Worm (Caenorhabditis elegans) whole organism, L1 larva: Measurements from ENCODE around the gene cfim-2.
A peak's percentile ranks its signal among the peaks of the same experiment; 100 is the strongest.

Source experiments
- F16B12.6 ChIP-seq: fragments of 150-350 bp; optimal IDR thresholded peaks from 2 replicates; lab custom pipeline; 2014; ENCODE audit warnings: missing biosample characterization, missing genetic modification characterization
- aha-1 ChIP-seq: fragments of 150-350 bp; optimal IDR thresholded peaks from 2 replicates; lab custom pipeline; 2014; ENCODE audit warnings: missing biosample characterization, missing genetic modification characterization
- alr-1 ChIP-seq: fragments of 200-800 bp; sonication (Bioruptor generic); optimal IDR thresholded peaks from 2 replicates; lab custom pipeline; 2018; ENCODE audit warnings: borderline replicate concordance, mild to moderate bottlenecking, missing genetic modification characterization, missing compliant biosample characterization
- ama-1 ChIP-seq: fragments of 150-350 bp; optimal IDR thresholded peaks from 2 replicates; lab custom pipeline; 2014
- blmp-1 ChIP-seq: fragments of 150-350 bp; optimal IDR thresholded peaks from 2 replicates; lab custom pipeline; 2014; ENCODE audit warnings: missing biosample characterization, missing genetic modification characterization
- ceh-63 ChIP-seq: fragments of 200-800 bp; sonication (Bioruptor generic); optimal IDR thresholded peaks from 2 replicates; lab custom pipeline; 2018; ENCODE audit warnings: mild to moderate bottlenecking, missing genetic modification characterization, missing compliant biosample characterization
- ceh-82 ChIP-seq, 3 experiments: fragments of 150-350 bp in 1 of 3; sonication (generic microtip) in 2 of 3; optimal IDR thresholded peaks; 2 replicates each; lab custom pipeline; 2014 to 2017; ENCODE audit warnings: missing biosample characterization in 3 of 3, missing genetic modification characterization in 3 of 3
- ces-1 ChIP-seq: fragments of 150-350 bp; optimal IDR thresholded peaks from 2 replicates; lab custom pipeline; 2014; ENCODE audit warnings: missing biosample characterization, missing genetic modification reagents, missing genetic modification characterization
- egl-27 ChIP-seq, 2 experiments: fragments of 150-350 bp in 1 of 2; sonication (generic microtip); optimal IDR thresholded peaks; 3 replicates each; lab custom pipeline; 2017 to 2018; ENCODE audit warnings: missing biosample characterization in 2 of 2, missing genetic modification characterization in 2 of 2, missing genetic modification reagents in 2 of 2
- elt-2 ChIP-seq: sonication (generic microtip); optimal IDR thresholded peaks from 2 replicates; lab custom pipeline; 2016; ENCODE audit warnings: missing genetic modification characterization, mild to moderate bottlenecking, inconsistent platforms, missing compliant biosample characterization, missing genetic modification reagents
- elt-3 ChIP-seq, 6 experiments: fragments of 150-350 bp in 1 of 6; sonication (generic microtip); optimal IDR thresholded peaks; 2 replicates each; lab custom pipeline; 2017 to 2018; ENCODE audit warnings: missing biosample characterization in 6 of 6, missing genetic modification characterization in 6 of 6, inconsistent platforms in 1 of 6
- ets-5 ChIP-seq: fragments of 200-800 bp; sonication (Bioruptor generic); IDR thresholded peaks from 2 replicates; pipeline ENCODE4 v1.3.6; 2022; ENCODE audit warnings: missing genetic modification characterization, missing compliant biosample characterization
- fkh-10 ChIP-seq: sonication (generic microtip); optimal IDR thresholded peaks from 2 replicates; lab custom pipeline; 2017; ENCODE audit warnings: missing biosample characterization, missing genetic modification reagents, missing genetic modification characterization
- fkh-8 ChIP-seq: sonication (generic microtip); optimal IDR thresholded peaks from 2 replicates; lab custom pipeline; 2016; ENCODE audit warnings: mild to moderate bottlenecking, missing genetic modification characterization, missing compliant biosample characterization
- fos-1 ChIP-seq: fragments of 150-350 bp; optimal IDR thresholded peaks from 2 replicates; lab custom pipeline; 2014; ENCODE audit warnings: missing biosample characterization, missing genetic modification characterization
- hlh-17 ChIP-seq: fragments of 200-800 bp; sonication (Bioruptor generic); optimal IDR thresholded peaks from 2 replicates; lab custom pipeline; 2018; ENCODE audit warnings: missing genetic modification characterization, mild to moderate bottlenecking, missing compliant biosample characterization, moderate library complexity, borderline replicate concordance
- hpl-2 ChIP-seq: fragments of 150-350 bp; optimal IDR thresholded peaks from 2 replicates; lab custom pipeline; 2014; ENCODE audit warnings: missing biosample characterization, missing genetic modification reagents, missing genetic modification characterization
- isw-1 ChIP-seq: fragments of 200-800 bp; sonication (Bioruptor generic); IDR thresholded peaks from 2 replicates; pipeline ENCODE4 v1.3.6; 2022; ENCODE audit warnings: missing genetic modification characterization, missing compliant biosample characterization
- jun-1 ChIP-seq: fragments of 150-350 bp; optimal IDR thresholded peaks from 2 replicates; lab custom pipeline; 2014; ENCODE audit warnings: missing biosample characterization, missing genetic modification reagents, missing genetic modification characterization
- lin-14 ChIP-seq: fragments of 200-800 bp; sonication (Bioruptor generic); optimal IDR thresholded peaks from 2 replicates; lab custom pipeline; 2018; ENCODE audit warnings: mild to moderate bottlenecking, missing genetic modification characterization, moderate library complexity, missing compliant biosample characterization
- lin-39 ChIP-seq: fragments of 150-350 bp; optimal IDR thresholded peaks from 2 replicates; lab custom pipeline; 2014; ENCODE audit warnings: missing biosample characterization, missing genetic modification reagents, missing genetic modification characterization
- lir-3 ChIP-seq: sonication (generic microtip); optimal IDR thresholded peaks from 2 replicates; lab custom pipeline; 2016; ENCODE audit warnings: mild to moderate bottlenecking, missing genetic modification characterization, moderate library complexity, missing compliant biosample characterization; ENCODE audit not compliant: poor library complexity
- mab-9 ChIP-seq: fragments of 200-800 bp; sonication (Bioruptor generic); IDR thresholded peaks from 2 replicates; pipeline ENCODE4 v1.3.6; 2022; ENCODE audit warnings: missing genetic modification reagents, missing genetic modification characterization, missing compliant biosample characterization
- nhr-12 ChIP-seq: sonication (generic microtip); optimal IDR thresholded peaks from 2 replicates; lab custom pipeline; 2017; ENCODE audit warnings: missing biosample characterization, missing genetic modification characterization
- nhr-19 ChIP-seq: fragments of 200-800 bp; sonication (Bioruptor generic); conservative IDR thresholded peaks from 2 replicates; pipeline ENCODE4 v1.3.6; 2022; ENCODE audit warnings: missing genetic modification characterization, missing compliant biosample characterization
- nhr-20 ChIP-seq: sonication (generic microtip); optimal IDR thresholded peaks from 2 replicates; lab custom pipeline; 2016; ENCODE audit warnings: mild to moderate bottlenecking, missing genetic modification characterization, missing compliant biosample characterization
- nhr-237 ChIP-seq: fragments of 150-350 bp; optimal IDR thresholded peaks from 2 replicates; lab custom pipeline; 2014; ENCODE audit warnings: missing biosample characterization, missing genetic modification characterization
- nhr-47 ChIP-seq: sonication (generic microtip); optimal IDR thresholded peaks from 2 replicates; lab custom pipeline; 2016; ENCODE audit warnings: mild to moderate bottlenecking, missing genetic modification characterization, moderate library complexity, missing compliant biosample characterization
- nhr-71 ChIP-seq: sonication (generic microtip); optimal IDR thresholded peaks from 2 replicates; lab custom pipeline; 2016; ENCODE audit warnings: mild to moderate bottlenecking, missing genetic modification characterization, moderate library complexity, missing compliant biosample characterization
- nhr-77 ChIP-seq: fragments of 150-350 bp; optimal IDR thresholded peaks from 2 replicates; lab custom pipeline; 2014; ENCODE audit warnings: missing biosample characterization, missing genetic modification characterization
- pag-3 ChIP-seq: sonication (generic microtip); optimal IDR thresholded peaks from 2 replicates; lab custom pipeline; 2017; ENCODE audit warnings: missing genetic modification characterization, mild to moderate bottlenecking, missing compliant biosample characterization, antibody characterized with exemption, borderline replicate concordance; ENCODE audit not compliant: insufficient read depth
- pax-3 ChIP-seq: fragments of 200-800 bp; sonication (Bioruptor generic); optimal IDR thresholded peaks from 2 replicates; lab custom pipeline; 2018; ENCODE audit warnings: mild to moderate bottlenecking, missing genetic modification characterization, moderate library complexity, missing compliant biosample characterization
- pqm-1 ChIP-seq: sonication (generic microtip); optimal IDR thresholded peaks from 3 replicates; lab custom pipeline; 2017; ENCODE audit warnings: missing biosample characterization, missing genetic modification characterization
- rnt-1 ChIP-seq: sonication (generic microtip); optimal IDR thresholded peaks from 2 replicates; lab custom pipeline; 2016; ENCODE audit warnings: mild to moderate bottlenecking, missing genetic modification characterization, moderate library complexity, missing compliant biosample characterization
- skn-1 ChIP-seq: fragments of 150-350 bp; optimal IDR thresholded peaks from 2 replicates; lab custom pipeline; 2014; ENCODE audit warnings: missing biosample characterization, missing genetic modification characterization
- snpc-4 ChIP-seq: fragments of 150-350 bp; optimal IDR thresholded peaks from 2 replicates; lab custom pipeline; 2014; ENCODE audit warnings: missing biosample characterization, missing genetic modification characterization
- swsn-7 ChIP-seq: sonication (generic microtip); optimal IDR thresholded peaks from 2 replicates; lab custom pipeline; 2016; ENCODE audit warnings: missing genetic modification characterization, missing compliant biosample characterization
- tbx-2 ChIP-seq: sonication (generic microtip); optimal IDR thresholded peaks from 2 replicates; lab custom pipeline; 2016; ENCODE audit warnings: missing genetic modification characterization, missing compliant biosample characterization
- unc-130 ChIP-seq: fragments of 150-350 bp; optimal IDR thresholded peaks from 2 replicates; lab custom pipeline; 2017; ENCODE audit warnings: missing biosample characterization, missing genetic modification characterization, inconsistent platforms
- unc-30 ChIP-seq: sonication (generic microtip); optimal IDR thresholded peaks from 2 replicates; lab custom pipeline; 2017; ENCODE audit warnings: missing biosample characterization, missing genetic modification characterization
- unc-86 ChIP-seq: sonication (generic microtip); optimal IDR thresholded peaks from 2 replicates; lab custom pipeline; 2016; ENCODE audit warnings: missing genetic modification characterization, missing compliant biosample characterization
- vab-15 ChIP-seq: sonication (generic microtip); optimal IDR thresholded peaks from 2 replicates; lab custom pipeline; 2017; ENCODE audit warnings: missing genotype, mild to moderate bottlenecking, missing genetic modification characterization, missing compliant biosample characterization
- xbp-1 ChIP-seq: sonication (generic microtip); optimal IDR thresholded peaks from 2 replicates; lab custom pipeline; 2016; ENCODE audit warnings: missing genetic modification characterization, missing compliant biosample characterization
- zag-1 ChIP-seq: fragments of 150-350 bp; optimal IDR thresholded peaks from 2 replicates; lab custom pipeline; 2014; ENCODE audit warnings: missing biosample characterization, missing genetic modification characterization
- ztf-11 ChIP-seq, 2 experiments: sonication (generic microtip); optimal IDR thresholded peaks; 2 replicates each; lab custom pipeline; 2016 to 2017; ENCODE audit warnings: missing genetic modification characterization in 2 of 2, missing biosample characterization in 1 of 2, missing compliant biosample characterization in 1 of 2

Gene cfim-2

DNA sequence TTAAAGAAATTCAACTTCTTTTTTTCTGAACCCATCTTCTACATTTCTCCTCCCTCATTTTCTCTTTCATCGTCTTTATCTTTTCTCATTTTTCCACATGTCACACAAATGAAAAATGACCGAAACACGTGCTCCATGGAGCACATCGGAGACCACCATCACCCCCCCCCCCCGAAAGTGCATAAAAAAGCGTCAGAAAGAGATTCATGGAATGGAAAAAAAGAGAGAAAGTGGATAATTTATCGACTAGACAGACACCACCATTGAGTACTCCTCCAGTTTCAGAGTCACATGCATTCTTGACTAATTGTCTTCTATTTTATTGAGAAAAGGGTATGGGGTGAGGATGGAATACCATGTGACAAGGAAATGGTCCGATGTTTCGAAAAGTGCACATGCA is 21.0 kb downstream of the cfim-2 start (continued):
- peak; percentile 50 for TF ChIP-seq snpc-4 (tag; lab: Kevin White, UChicago)
- TF ChIP-seq tbx-2 (tag; lab: Kevin White, UChicago): peak; percentile 60
- TF ChIP-seq ets-5 (GFP tag; lab: Robert Waterston, UW): no peak
- peak; percentile 0 for TF ChIP-seq pax-3 (tag; lab: Kevin White, UChicago)
- TF ChIP-seq unc-86 (tag; lab: Kevin White, UChicago): peak; percentile 55
- TF ChIP-seq elt-3 (tag; optimal IDR thresholded peaks at IDR 0.05; lab: Kevin White, UChicago): no peak
- no peak for TF ChIP-seq vab-15 (tag; lab: Kevin White, UChicago)
- TF ChIP-seq nhr-77 (tag; lab: Kevin White, UChicago): no peak
- no peak for TF ChIP-seq zag-1 (tag; lab: Kevin White, UChicago)
- peak; percentile 91 for TF ChIP-seq nhr-71 (tag; lab: Kevin White, UChicago)
- peak; percentile 42 for TF ChIP-seq swsn-7 (tag; lab: Kevin White, UChicago)
- peak; percentile 62 for TF ChIP-seq nhr-20 (tag; lab: Kevin White, UChicago)
- TF ChIP-seq skn-1: no peak
- TF ChIP-seq pag-3 (tag; lab: Kevin White, UChicago): no peak
- peak; percentile 67 for TF ChIP-seq lin-39 (tag; lab: Kevin White, UChicago)
- no peak for TF ChIP-seq hlh-17 (GFP tag; lab: Kevin White, UChicago)
- TF ChIP-seq blmp-1: no peak
- TF ChIP-seq nhr-47: peak; percentile 69
- TF ChIP-seq lir-3 (tag; lab: Kevin White, UChicago): peak; percentile 20
- TF ChIP-seq F16B12.6 (tag; lab: Kevin White, UChicago): no peak
- no peak for TF ChIP-seq egl-27 (tag; optimal IDR thresholded peaks at IDR 0.05; lab: Kevin White, UChicago)
- TF ChIP-seq, all 84 proteins: peak for 28

DNA sequence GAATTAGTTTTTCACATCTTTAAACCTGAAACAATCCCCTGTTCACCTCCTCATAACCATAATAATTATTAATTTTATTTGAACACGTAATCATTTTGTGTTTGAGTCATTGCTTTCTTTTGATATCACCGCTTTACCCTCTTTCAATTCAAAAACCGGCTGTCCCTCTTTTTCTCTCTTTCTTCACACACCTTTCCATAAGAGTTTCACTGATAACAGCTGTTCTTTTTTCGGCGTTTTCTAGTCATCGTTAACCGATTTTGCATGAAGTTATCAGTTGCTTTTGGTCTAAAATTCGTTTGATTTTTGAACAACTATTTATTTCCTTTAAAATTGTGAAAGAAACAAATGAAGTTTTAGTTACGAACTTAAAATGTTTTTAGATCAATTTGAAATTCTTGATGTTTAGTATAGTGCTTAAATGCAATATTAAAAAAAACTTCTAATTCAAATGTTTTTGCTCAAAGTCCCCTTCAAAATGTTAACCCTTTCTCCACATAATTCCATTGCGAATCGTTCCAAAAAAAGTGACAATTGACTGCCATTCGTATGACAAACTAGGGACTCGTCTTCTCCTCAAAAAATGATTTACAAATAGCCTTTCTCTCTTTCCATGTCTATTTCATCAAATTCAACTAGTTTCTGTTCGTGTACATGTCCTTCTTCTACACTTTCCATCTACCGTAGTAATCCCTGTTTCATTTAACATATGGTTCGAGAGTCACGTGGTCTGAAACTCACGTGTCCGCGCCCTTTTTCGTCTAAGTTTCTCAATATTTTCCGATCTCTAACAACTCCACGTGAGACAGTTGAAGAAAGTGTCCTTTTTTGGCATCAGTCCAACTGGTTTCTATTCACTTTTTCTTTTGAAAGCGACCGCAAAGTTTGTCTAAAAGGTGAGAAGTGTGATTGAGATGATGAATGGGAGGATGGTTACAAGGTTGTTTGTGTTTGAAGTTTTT is 23.2 kb downstream of the cfim-2 start:
- TF ChIP-seq pqm-1 (no peak), unc-86 (tag; lab: Kevin White, UChicago) (no peak), alr-1 (tag; lab: Kevin White, UChicago) (no peak), fos-1 (tag; lab: Kevin White, UChicago) (peak; percentile 12), isw-1 (GFP tag; lab: Robert Waterston, UW) (peak; percentile 21; the same call in 1 of the 2 replicates), ama-1 (lab: Kevin White, UChicago) (peak; percentile 60), unc-130 (tag; lab: Kevin White, UChicago) (peak; percentile 48), jun-1 (tag; lab: Kevin White, UChicago) (peak; percentile 53), F16B12.6 (tag; lab: Kevin White, UChicago) (no peak), vab-15 (tag; lab: Kevin White, UChicago) (peak; percentile 46), lin-14 (GFP tag; lab: Kevin White, UChicago) (peak; percentile 95), zag-1 (tag; lab: Kevin White, UChicago) (no peak), skn-1 (peak; percentile 68), ceh-63 (GFP tag; lab: Kevin White, UChicago) (no peak), rnt-1 (tag; lab: Kevin White, UChicago) (peak; percentile 29), ceh-82 (tag; optimal IDR thresholded peaks at IDR 0.05; lab: Kevin White, UChicago) (no peak), elt-3 (tag; optimal IDR thresholded peaks at IDR 0.05; lab: Kevin White, UChicago) (peak in 2 of 6 experiments; percentile 86 to 88), aha-1 (tag; lab: Kevin White, UChicago) (no peak), nhr-12 (tag; lab: Kevin White, UChicago) (no peak), unc-30 (tag; lab: Kevin White, UChicago) (no peak), hlh-17 (GFP tag; lab: Kevin White, UChicago) (no peak), pax-3 (tag; lab: Kevin White, UChicago) (peak; percentile 65), xbp-1 (peak; percentile 64), ztf-11 (tag; optimal IDR thresholded peaks at IDR 0.05; lab: Kevin White, UChicago) (peak in 1 of 2 experiments; percentile 24), nhr-20 (tag; lab: Kevin White, UChicago) (peak; percentile 95), mab-9 (GFP tag; lab: Robert Waterston, UW) (peak; percentile 55), elt-2 (tag; lab: Kevin White, UChicago) (peak; percentile 58), ets-5 (GFP tag; lab: Robert Waterston, UW) (no peak), nhr-19 (GFP tag; lab: Robert Waterston, UW) (peak; percentile 80), snpc-4 (tag; lab: Kevin White, UChicago) (peak; percentile 63), fkh-8 (tag; lab: Kevin White, UChicago) (peak; percentile 43), ces-1 (GFP tag; lab: Kevin White, UChicago) (no peak), hpl-2 (no peak), nhr-77 (tag; lab: Kevin White, UChicago) (no peak), nhr-237 (tag; lab: Kevin White, UChicago) (no peak), lin-39 (tag; lab: Kevin White, UChicago) (no peak), fkh-10 (GFP tag; lab: Kevin White, UChicago) (no peak)
